Fruit fly (Drosophila melanogaster) whole organism, wandering third instar larva: ENCODE results near the gene Jon99Ciii.

ENCODE experiments used
- Abd-B ChIP-seq: fragments of >200 bp; optimal IDR thresholded peaks from 2 replicates; lab custom pipeline; 2017; ENCODE audit warnings: missing biosample characterization, missing genetic modification characterization
- CrebA ChIP-seq: fragments of 200-800 bp; sonication (Bioruptor generic); optimal IDR thresholded peaks from 2 replicates; lab custom pipeline; 2016; ENCODE audit warnings: missing biosample characterization, mild to moderate bottlenecking, missing genetic modification characterization, borderline replicate concordance
- Dfd ChIP-seq: fragments of >200 bp; optimal IDR thresholded peaks from 2 replicates; lab custom pipeline; 2017; ENCODE audit warnings: missing biosample characterization, missing genetic modification characterization
- HLH106 ChIP-seq: fragments of 200-800 bp; optimal IDR thresholded peaks from 3 replicates; lab custom pipeline; 2019; ENCODE audit warnings: missing biosample characterization, mild to moderate bottlenecking, missing genetic modification characterization, moderate library complexity
- OdsH ChIP-seq: fragments of 200-800 bp; sonication (Bioruptor generic); optimal IDR thresholded peaks from 2 replicates; lab custom pipeline; 2016; ENCODE audit warnings: missing biosample characterization, mild to moderate bottlenecking, missing genetic modification characterization
- ey ChIP-seq: fragments of 200-800 bp; sonication (Bioruptor generic); optimal IDR thresholded peaks from 2 replicates; lab custom pipeline; 2016; ENCODE audit warnings: missing biosample characterization, missing genetic modification characterization
- h ChIP-seq: fragments of 200-800 bp; sonication (Bioruptor generic); optimal IDR thresholded peaks from 3 replicates; lab custom pipeline; 2016; ENCODE audit warnings: missing biosample characterization, mild to moderate bottlenecking, missing genetic modification characterization
- pan ChIP-seq: fragments of >200 bp; optimal IDR thresholded peaks from 2 replicates; lab custom pipeline; 2017
- sv ChIP-seq: fragments of 200-800 bp; sonication (Bioruptor generic); optimal IDR thresholded peaks from 3 replicates; lab custom pipeline; 2016; ENCODE audit warnings: missing biosample characterization, missing genetic modification characterization
- usp ChIP-seq: fragments of >200 bp; optimal IDR thresholded peaks from 2 replicates; lab custom pipeline; 2017; ENCODE audit warnings: missing biosample characterization, missing genetic modification characterization

- TF ChIP-seq pan (lab: Kevin White, UChicago): no peak
- no peak for TF ChIP-seq Abd-B (GFP tag; lab: Kevin White, UChicago)
- no peak for TF ChIP-seq Dfd (GFP tag; lab: Kevin White, UChicago)
- no peak for TF ChIP-seq CrebA (GFP tag; lab: Kevin White, UChicago)
- peak; percentile 55 for TF ChIP-seq ey
- peak; percentile 59 for TF ChIP-seq OdsH
- peak; percentile 65 for TF ChIP-seq h
- peak; percentile 35 for TF ChIP-seq HLH106 (tag; lab: Kevin White, UChicago)
- TF ChIP-seq sv (GFP tag; lab: Kevin White, UChicago): no peak
- no peak for TF ChIP-seq usp (GFP tag; lab: Kevin White, UChicago)
Measured at dm6 chr3R:29876733-29877193, 45.3 kb upstream of the Jon99Ciii start, which contains the start of gene CG31038.
